Worm (Caenorhabditis elegans) whole organism, L4 larva: Measurements from ENCODE around the gene tba-4.

Experiments used
- F37D6.2 ChIP-seq: sonication (generic microtip); optimal IDR thresholded peaks from 2 replicates; lab custom pipeline; 2016; ENCODE audit warnings: mild to moderate bottlenecking, missing genetic modification characterization, missing compliant biosample characterization
- aly-2 ChIP-seq: sonication (generic microtip); optimal IDR thresholded peaks from 2 replicates; lab custom pipeline; 2018; ENCODE audit warnings: missing biosample characterization, missing genetic modification characterization
- ctbp-1 ChIP-seq: fragments of 200-800 bp; sonication (Bioruptor generic); IDR thresholded peaks from 2 replicates; pipeline ENCODE4 v1.3.6; 2022; ENCODE audit warnings: missing genetic modification reagents, missing genetic modification characterization, missing compliant biosample characterization
- daf-12 ChIP-seq: fragments of 150-350 bp; optimal IDR thresholded peaks from 2 replicates; lab custom pipeline; 2014; ENCODE audit warnings: missing biosample characterization, missing genetic modification reagents, missing genetic modification characterization
- dve-1 ChIP-seq: sonication (generic microtip); optimal IDR thresholded peaks from 2 replicates; lab custom pipeline; 2017; ENCODE audit warnings: antibody characterized with exemption, mild to moderate bottlenecking, missing genetic modification characterization, missing compliant biosample characterization; ENCODE audit not compliant: insufficient read depth
- jun-1 ChIP-seq: fragments of 150-350 bp; optimal IDR thresholded peaks from 2 replicates; lab custom pipeline; 2014; ENCODE audit warnings: missing biosample characterization, missing genetic modification reagents, missing genetic modification characterization
- lin-15B ChIP-seq: fragments of 150-350 bp; sonication (generic microtip); optimal IDR thresholded peaks from 3 replicates; lab custom pipeline; 2014; ENCODE audit warnings: missing biosample characterization, missing genetic modification characterization
- lin-39 ChIP-seq: fragments of 150-350 bp; optimal IDR thresholded peaks from 2 replicates; lab custom pipeline; 2014; ENCODE audit warnings: missing biosample characterization, missing genetic modification reagents, missing genetic modification characterization
- lsy-2 ChIP-seq, 2 experiments: fragments of 150-350 bp in 1 of 2; sonication (generic microtip) in 1 of 2; optimal IDR thresholded peaks; 2 replicates each; lab custom pipeline; 2014 to 2017; ENCODE audit warnings: missing biosample characterization in 2 of 2, missing genetic modification characterization in 2 of 2
- nhr-237 ChIP-seq: sonication (generic microtip); optimal IDR thresholded peaks from 2 replicates; lab custom pipeline; 2017; ENCODE audit warnings: missing biosample characterization, missing genetic modification characterization
- pha-4 ChIP-seq, 2 experiments: fragments of 150-350 bp in 1 of 2; fragments of 200-800 bp in 1 of 2; sonication (Bioruptor generic) in 1 of 2; IDR thresholded peaks in 1 of 2; optimal IDR thresholded peaks in 1 of 2; 2 replicates each; pipeline versions ENCODE4 v1.3.6 to Lab custom; 2014 to 2022; ENCODE audit warnings: missing genetic modification characterization in 2 of 2, missing genetic modification reagents in 2 of 2, missing biosample characterization in 1 of 2, missing compliant biosample characterization in 1 of 2

ce11 chrII:10917174-10917573 lies 1.3 kb upstream of the tba-4 start, which contains the start of gene F44F4.10:
- TF ChIP-seq jun-1 (tag; lab: Kevin White, UChicago) (no peak), ctbp-1 (no peak), lsy-2 (tag; optimal IDR thresholded peaks at IDR 0.05; lab: Kevin White, UChicago) (no peak), nhr-237 (tag; lab: Kevin White, UChicago) (no peak), lin-15B (tag; lab: Kevin White, UChicago) (no peak), aly-2 (tag; lab: Kevin White, UChicago) (no peak), pha-4 (GFP tag; IDR thresholded peaks at IDR 0.05; lab: Robert Waterston, UW) (no peak), pha-4 (tag; optimal IDR thresholded peaks at IDR 0.05; lab: Kevin White, UChicago) (no peak), dve-1 (tag; lab: Kevin White, UChicago) (no peak), F37D6.2 (tag; lab: Kevin White, UChicago) (no peak), daf-12 (tag; lab: Kevin White, UChicago) (no peak), lin-39 (tag; lab: Kevin White, UChicago) (no peak)
